Fruit fly (Drosophila melanogaster) S2 (cell line): ENCODE data around the gene CG32633.

ENCODE experiments used
- CG8478 ChIP-seq: fragments of >200 bp; optimal IDR thresholded peaks from 2 replicates; lab custom pipeline; 2018
- CTCF ChIP-seq, 2 experiments: fragments of >200 bp; optimal IDR thresholded peaks; 2 replicates each; lab custom pipeline; 2018

dm6 chrX:13530199-13530788 is 31.2 kb upstream of the CG32633 start, which contains the start of gene CG44428:
- TF ChIP-seq CTCF (optimal IDR thresholded peaks at IDR 0.05; lab: Kevin White, UChicago) (no peak), CG8478 (lab: Kevin White, UChicago) (no peak)
